Worm (Caenorhabditis elegans): ENCODE results near the gene T16G1.6.

T16G1.6 gene

ce11 chrV:12937098-12937497, at the start of gene T16G1.6:
Gene T16G1.6 (minus strand): TSS chrV:12937174.
- TF ChIP-seq nhr-28 (tag; optimal IDR thresholded peaks at IDR 0.05) (peak; percentile 97), dmd-6 (GFP tag; IDR thresholded peaks at IDR 0.05) (peak; percentile 86), dve-1 (tag; optimal IDR thresholded peaks at IDR 0.05; ENCODE audit: insufficient read depth) (peak; percentile 79), hlh-11 (tag; optimal IDR thresholded peaks at IDR 0.05) (peak; percentile 63), ces-1 (GFP tag; optimal IDR thresholded peaks at IDR 0.05) (no peak), hmg-1.1 (GFP tag; IDR thresholded peaks at IDR 0.05) (no peak), vab-7 (GFP tag; IDR thresholded peaks at IDR 0.05) (no peak), hlh-30 (tag; optimal IDR thresholded peaks at IDR 0.05; ENCODE audit: insufficient read depth) (peak; percentile 25), tra-1 (GFP tag; IDR thresholded peaks at IDR 0.05) (no peak), php-3 (GFP tag; IDR thresholded peaks at IDR 0.05) (peak; percentile 65; the same call in 1 of the 2 replicates), nhr-77 (tag; optimal IDR thresholded peaks at IDR 0.05) (peak; percentile 80), nhr-102 (tag; optimal IDR thresholded peaks at IDR 0.05) (peak; percentile 71), daf-16 (GFP tag; optimal IDR thresholded peaks at IDR 0.05) (no peak), daf-16 (tag; optimal IDR thresholded peaks at IDR 0.05) (peak; percentile 38), pqm-1 (tag; optimal IDR thresholded peaks at IDR 0.05) (peak; percentile 88)

ce11 chrV:12974047-12974446, 37.1 kb upstream of the T16G1.6 start:
- TF ChIP-seq arid-1 (GFP tag; conservative IDR thresholded peaks at IDR 0.05) (no peak), unc-62 (GFP tag; optimal IDR thresholded peaks at IDR 0.05 in 1 of 2) (peak in 1 of 2 experiments; percentile 59), unc-62 (tag; optimal IDR thresholded peaks at IDR 0.05) (no peak)

ce11 chrV:12970575-12971160, 33.7 kb upstream of the T16G1.6 start, which contains the start of gene pnn-1:
Gene pnn-1 (plus strand): TSS chrV:12971110.
- peak; percentile 75 for TF ChIP-seq lin-38 (GFP tag; IDR thresholded peaks at IDR 0.05)
- no peak for TF ChIP-seq dmd-8 (GFP tag; IDR thresholded peaks at IDR 0.05)
- no peak for TF ChIP-seq fkh-10 (GFP tag; optimal IDR thresholded peaks at IDR 0.05)
- TF ChIP-seq zip-2 (tag; optimal IDR thresholded peaks at IDR 0.05) = no peak
- no peak for TF ChIP-seq nhr-76 (tag; optimal IDR thresholded peaks at IDR 0.05)
- TF ChIP-seq nhr-6 (tag; optimal IDR thresholded peaks at IDR 0.05) = peak; percentile 44
- peak in 1 of 2 experiments; percentile 90 for TF ChIP-seq lsy-2 (tag; optimal IDR thresholded peaks at IDR 0.05)
- TF ChIP-seq spr-1 (tag; optimal IDR thresholded peaks at IDR 0.05) = no peak
- TF ChIP-seq F37D6.2 (tag; optimal IDR thresholded peaks at IDR 0.05) = no peak
- no peak for TF ChIP-seq F10B5.3 (tag; optimal IDR thresholded peaks at IDR 0.05)
- no peak for TF ChIP-seq nhr-48 (tag; optimal IDR thresholded peaks at IDR 0.05)
- peak; percentile 34 for TF ChIP-seq dve-1 (tag; optimal IDR thresholded peaks at IDR 0.05; ENCODE audit: insufficient read depth)
- TF ChIP-seq mep-1 (tag; optimal IDR thresholded peaks at IDR 0.05) = peak; percentile 19
- TF ChIP-seq R02D3.7 (tag; optimal IDR thresholded peaks at IDR 0.05) = no peak
- TF ChIP-seq skn-1 (tag; optimal IDR thresholded peaks at IDR 0.05) = no peak
- no peak for TF ChIP-seq Y105C5A.15 (GFP tag; IDR thresholded peaks at IDR 0.05)
- no peak for TF ChIP-seq ztf-7 (tag; optimal IDR thresholded peaks at IDR 0.05)
- peak; percentile 68 for TF ChIP-seq mes-2 (tag; optimal IDR thresholded peaks at IDR 0.05; ENCODE audit: poor library complexity, severe bottlenecking)
- TF ChIP-seq nhr-102 (tag; optimal IDR thresholded peaks at IDR 0.05) = no peak
- peak; percentile 50 for TF ChIP-seq dpl-1 (GFP tag; optimal IDR thresholded peaks at IDR 0.05)
- no peak for TF ChIP-seq lin-1 (GFP tag; IDR thresholded peaks at IDR 0.05)
- TF ChIP-seq saeg-2 (GFP tag; IDR thresholded peaks at IDR 0.05) = no peak
- no peak for TF ChIP-seq nhr-25 (tag; optimal IDR thresholded peaks at IDR 0.05; ENCODE audit: borderline replicate concordance, insufficient read depth)
- no peak for TF ChIP-seq set-16 (GFP tag; IDR thresholded peaks at IDR 0.05)
- peak; percentile 74 for TF ChIP-seq T20F7.1 (GFP tag; optimal IDR thresholded peaks at IDR 0.05)
- TF ChIP-seq F49E8.2 (tag; optimal IDR thresholded peaks at IDR 0.05; ENCODE audit: borderline replicate concordance) = no peak
- no peak for TF ChIP-seq mxl-3 (GFP tag; optimal IDR thresholded peaks at IDR 0.05)
- no peak for TF ChIP-seq lin-29 (GFP tag; IDR thresholded peaks at IDR 0.05)
- no peak for TF ChIP-seq nhr-77 (tag; optimal IDR thresholded peaks at IDR 0.05)
- no peak for TF ChIP-seq ceh-44 (GFP tag; IDR thresholded peaks at IDR 0.05)

Measured in whole organism, L4 larva.